Fruit fly (Drosophila melanogaster) whole organism, embryonic: Measurements from ENCODE around the gene Wdr62.
A peak's percentile ranks its signal among the peaks of the same experiment; 100 is the strongest.

Experiments
- Bdp1 ChIP-seq: fragments of 200-800 bp; sonication (Bioruptor generic); optimal IDR thresholded peaks from 3 replicates; lab custom pipeline; 2016; ENCODE audit warnings: missing biosample characterization, missing genetic modification characterization
- CG12299 ChIP-seq: fragments of 200-800 bp; sonication (Bioruptor generic); optimal IDR thresholded peaks from 2 replicates; lab custom pipeline; 2018; ENCODE audit warnings: missing biosample characterization, mild to moderate bottlenecking, missing genetic modification characterization
- CG12391 ChIP-seq: fragments of 200-800 bp; sonication (Bioruptor generic); optimal IDR thresholded peaks from 3 replicates; lab custom pipeline; 2018; ENCODE audit warnings: missing biosample characterization, mild to moderate bottlenecking, missing genetic modification characterization, moderate library complexity
- CG13123 ChIP-seq: fragments of 200-800 bp; sonication (Bioruptor generic); optimal IDR thresholded peaks from 2 replicates; lab custom pipeline; 2016; ENCODE audit warnings: missing biosample characterization, missing genetic modification characterization
- CG14441 ChIP-seq: fragments of 200-800 bp; sonication (Bioruptor generic); IDR thresholded peaks from 2 replicates; pipeline ENCODE4 v1.3.6; 2022; ENCODE audit warnings: missing biosample characterization, missing genetic modification characterization
- CG16815 ChIP-seq: fragments of 200-800 bp; sonication (Bioruptor generic); optimal IDR thresholded peaks from 3 replicates; lab custom pipeline; 2017; ENCODE audit warnings: missing biosample characterization, mild to moderate bottlenecking, missing genetic modification characterization
- CG17361 ChIP-seq: fragments of 200-800 bp; sonication (Bioruptor generic); IDR thresholded peaks from 3 replicates; pipeline ENCODE4 v1.3.6; 2022; ENCODE audit warnings: missing biosample characterization, missing genetic modification characterization
- CG17612 ChIP-seq: fragments of 200-800 bp; sonication (Bioruptor generic); IDR thresholded peaks from 2 replicates; pipeline ENCODE4 v1.3.6; 2022; ENCODE audit warnings: missing biosample characterization, missing genetic modification characterization
- CG18011 ChIP-seq: fragments of 200-800 bp; sonication (Bioruptor generic); optimal IDR thresholded peaks from 2 replicates; lab custom pipeline; 2017; ENCODE audit warnings: missing biosample characterization, missing genetic modification characterization, mild to moderate bottlenecking, moderate library complexity, missing genotype
- CG2889 ChIP-seq: fragments of 200-800 bp; sonication (Bioruptor generic); IDR thresholded peaks from 3 replicates; pipeline ENCODE4 v1.3.6; 2022; ENCODE audit warnings: missing biosample characterization, missing genetic modification characterization
- CG30403 ChIP-seq: fragments of 200-800 bp; sonication (Bioruptor generic); optimal IDR thresholded peaks from 3 replicates; lab custom pipeline; 2016; ENCODE audit warnings: missing biosample characterization, missing genetic modification characterization
- CG34422 ChIP-seq: fragments of 200-800 bp; sonication (Bioruptor generic); IDR thresholded peaks from 3 replicates; pipeline ENCODE4 v1.3.6; 2022; ENCODE audit warnings: missing biosample characterization, missing genetic modification characterization
- CG3847 ChIP-seq: fragments of 200-800 bp; sonication (Bioruptor generic); IDR thresholded peaks from 2 replicates; pipeline ENCODE4 v1.3.6; 2022; ENCODE audit warnings: missing biosample characterization, missing genetic modification characterization
- CG6254 ChIP-seq: fragments of 200-800 bp; sonication (Bioruptor generic); optimal IDR thresholded peaks from 3 replicates; lab custom pipeline; 2017; ENCODE audit warnings: mild to moderate bottlenecking, missing biosample characterization, missing genetic modification reagents, missing genetic modification characterization
- CG6689 ChIP-seq: fragments of 200-800 bp; sonication (Bioruptor generic); IDR thresholded peaks from 2 replicates; pipeline ENCODE4 v1.3.6; 2022; ENCODE audit warnings: missing biosample characterization, missing genetic modification characterization
- CG7839 ChIP-seq: fragments of 200-800 bp; sonication (Bioruptor generic); optimal IDR thresholded peaks from 3 replicates; lab custom pipeline; 2018; ENCODE audit warnings: missing biosample characterization, mild to moderate bottlenecking, missing genetic modification characterization, moderate library complexity
- CG7987 ChIP-seq: fragments of 200-800 bp; sonication (Bioruptor generic); optimal IDR thresholded peaks from 2 replicates; lab custom pipeline; 2018; ENCODE audit warnings: missing biosample characterization, mild to moderate bottlenecking, missing genetic modification characterization, moderate library complexity
- CG8290 ChIP-seq, 3 experiments: fragments of 200-800 bp; sonication (Bioruptor generic); optimal IDR thresholded peaks; 2 replicates each; lab custom pipeline; 2016 to 2019; ENCODE audit warnings: missing biosample characterization in 3 of 3, missing genetic modification characterization in 3 of 3, mild to moderate bottlenecking in 2 of 3, moderate library complexity in 1 of 3
- CG9817 ChIP-seq: fragments of 200-800 bp; sonication (Bioruptor generic); optimal IDR thresholded peaks from 2 replicates; lab custom pipeline; 2018; ENCODE audit warnings: missing biosample characterization, mild to moderate bottlenecking, missing genetic modification characterization, moderate library complexity
- Doc3 ChIP-seq: fragments of 200-800 bp; sonication (Bioruptor generic); IDR thresholded peaks from 3 replicates; pipeline ENCODE4 v1.3.6; 2022; ENCODE audit warnings: missing biosample characterization, missing genetic modification characterization; ENCODE audit not compliant: partially characterized antibody
- E2f1 ChIP-seq: fragments of 200-800 bp; sonication (Bioruptor generic); IDR thresholded peaks from 2 replicates; pipeline ENCODE4 v1.3.6; 2022; ENCODE audit warnings: missing biosample characterization, missing genetic modification characterization
- E2f2 ChIP-seq: fragments of 200-800 bp; sonication (Bioruptor generic); IDR thresholded peaks from 2 replicates; pipeline ENCODE4 v1.3.6; 2022; ENCODE audit warnings: missing biosample characterization, missing genetic modification characterization
- Ets97D ChIP-seq: fragments of 200-800 bp; sonication (Bioruptor generic); optimal IDR thresholded peaks from 3 replicates; lab custom pipeline; 2016; ENCODE audit warnings: missing biosample characterization, missing genetic modification characterization
- Fer2 ChIP-seq: fragments of 200-800 bp; sonication (Bioruptor generic); optimal IDR thresholded peaks from 2 replicates; lab custom pipeline; 2018; ENCODE audit warnings: missing biosample characterization, mild to moderate bottlenecking, missing genetic modification characterization, moderate library complexity
- Hey ChIP-seq: fragments of 200-800 bp; sonication (Bioruptor generic); optimal IDR thresholded peaks from 3 replicates; lab custom pipeline; 2018; ENCODE audit warnings: missing biosample characterization, mild to moderate bottlenecking, missing genetic modification characterization
- MBD-R2 ChIP-seq: fragments of 200-800 bp; sonication (Bioruptor generic); IDR thresholded peaks from 2 replicates; pipeline ENCODE4 v1.3.6; 2022; ENCODE audit warnings: missing biosample characterization, missing genetic modification characterization
- MTF-1 ChIP-seq: fragments of 200-800 bp; sonication (Bioruptor generic); optimal IDR thresholded peaks from 2 replicates; lab custom pipeline; 2018; ENCODE audit warnings: missing biosample characterization, mild to moderate bottlenecking, missing genetic modification characterization, borderline replicate concordance
- NC2β ChIP-seq: fragments of 200-800 bp; sonication (Bioruptor generic); optimal IDR thresholded peaks from 2 replicates; lab custom pipeline; 2016; ENCODE audit warnings: missing biosample characterization, missing genetic modification characterization
- NFAT ChIP-seq: fragments of 200-800 bp; sonication (Bioruptor generic); IDR thresholded peaks from 2 replicates; pipeline ENCODE4 v1.3.6; 2022; ENCODE audit warnings: missing biosample characterization, missing genetic modification characterization
- Rfx ChIP-seq: fragments of 200-800 bp; sonication (Bioruptor generic); IDR thresholded peaks from 2 replicates; pipeline ENCODE4 v1.3.6; 2022; ENCODE audit warnings: missing biosample characterization, missing genetic modification characterization
- Scr ChIP-seq: fragments of 200-800 bp; sonication (Bioruptor generic); IDR thresholded peaks from 2 replicates; pipeline ENCODE4 v1.3.6; 2022; ENCODE audit warnings: missing biosample characterization, missing genetic modification characterization; ENCODE audit not compliant: partially characterized antibody
- ab ChIP-seq: fragments of 200-800 bp; sonication (Bioruptor generic); optimal IDR thresholded peaks from 2 replicates; lab custom pipeline; 2016; ENCODE audit warnings: missing biosample characterization, missing genetic modification characterization
- chm ChIP-seq: fragments of 200-800 bp; sonication (Bioruptor generic); IDR thresholded peaks from 2 replicates; pipeline ENCODE4 v1.3.6; 2022; ENCODE audit warnings: missing biosample characterization, missing genetic modification characterization
- crol ChIP-seq: fragments of 200-800 bp; sonication (Bioruptor generic); IDR thresholded peaks from 2 replicates; pipeline ENCODE4 v1.3.6; 2022; ENCODE audit warnings: missing biosample characterization, missing genetic modification characterization
- dm ChIP-seq: fragments of 200-800 bp; sonication (Bioruptor generic); optimal IDR thresholded peaks from 3 replicates; lab custom pipeline; 2016; ENCODE audit warnings: missing biosample characterization, missing genetic modification characterization
- dysf ChIP-seq: fragments of 200-800 bp; sonication (Bioruptor generic); IDR thresholded peaks from 3 replicates; pipeline ENCODE4 v1.3.6; 2022; ENCODE audit warnings: missing biosample characterization, missing genetic modification characterization
- eve ChIP-seq, 2 experiments: fragments of >200 bp; optimal IDR thresholded peaks; 2 replicates each; lab custom pipeline; 2017; ENCODE audit warnings: missing biosample characterization in 2 of 2, missing genetic modification characterization in 2 of 2
- gfzf ChIP-seq: fragments of 200-800 bp; sonication (Bioruptor generic); optimal IDR thresholded peaks from 2 replicates; lab custom pipeline; 2016; ENCODE audit warnings: missing biosample characterization, mild to moderate bottlenecking, missing genetic modification characterization, moderate library complexity
- ind ChIP-seq: fragments of 200-800 bp; sonication (Bioruptor generic); optimal IDR thresholded peaks from 3 replicates; lab custom pipeline; 2016; ENCODE audit warnings: missing biosample characterization, missing genetic modification characterization
- kah ChIP-seq: fragments of 200-800 bp; sonication (Bioruptor generic); optimal IDR thresholded peaks from 2 replicates; lab custom pipeline; 2018; ENCODE audit warnings: missing biosample characterization, mild to moderate bottlenecking, missing genetic modification characterization
- prd ChIP-seq, 3 experiments: fragments of >200 bp in 2 of 3; fragments of 200-800 bp in 1 of 3; sonication (Bioruptor generic) in 1 of 3; optimal IDR thresholded peaks in 2 of 3; IDR thresholded peaks in 1 of 3; 2 replicates in 2 of 3; 3 replicates in 1 of 3; pipeline versions ENCODE4 v1.3.6 to Lab custom; 2017 to 2022; ENCODE audit warnings: missing biosample characterization in 1 of 3, missing genetic modification characterization in 1 of 3
- pzg ChIP-seq: fragments of 200-800 bp; sonication (Bioruptor generic); optimal IDR thresholded peaks from 3 replicates; lab custom pipeline; 2018; ENCODE audit warnings: missing biosample characterization, mild to moderate bottlenecking, missing genetic modification characterization, moderate library complexity
- row ChIP-seq: fragments of 200-800 bp; sonication (Bioruptor generic); IDR thresholded peaks from 3 replicates; pipeline ENCODE4 v1.3.6; 2022; ENCODE audit warnings: missing biosample characterization, missing genetic modification characterization
- tll ChIP-seq, 2 experiments: fragments of 200-800 bp in 1 of 2; fragments of >200 bp in 1 of 2; sonication (Bioruptor generic) in 1 of 2; optimal IDR thresholded peaks; 2 replicates each; lab custom pipeline; 2017 to 2019; ENCODE audit warnings: missing biosample characterization in 2 of 2, missing genetic modification characterization in 2 of 2, mild to moderate bottlenecking in 1 of 2, moderate library complexity in 1 of 2
- toy ChIP-seq: fragments of 200-800 bp; sonication (Bioruptor generic); IDR thresholded peaks from 2 replicates; pipeline ENCODE4 v1.3.6; 2022; ENCODE audit warnings: missing biosample characterization, missing genetic modification characterization
- vfl ChIP-seq: fragments of 200-800 bp; sonication (Bioruptor generic); optimal IDR thresholded peaks from 2 replicates; lab custom pipeline; 2016; ENCODE audit warnings: missing biosample characterization, missing genetic modification characterization
- zen ChIP-seq: fragments of 200-800 bp; sonication (Bioruptor generic); optimal IDR thresholded peaks from 3 replicates; lab custom pipeline; 2018; ENCODE audit warnings: missing biosample characterization, mild to moderate bottlenecking, missing genetic modification characterization, moderate library complexity
- zen2 ChIP-seq: fragments of 200-800 bp; sonication (Bioruptor generic); IDR thresholded peaks from 3 replicates; pipeline ENCODE4 v1.3.6; 2022; ENCODE audit warnings: missing biosample characterization, missing genetic modification characterization; ENCODE audit not compliant: partially characterized antibody
- zfh1 ChIP-seq: fragments of 200-800 bp; sonication (Bioruptor generic); IDR thresholded peaks from 3 replicates; pipeline ENCODE4 v1.3.6; 2022; ENCODE audit warnings: missing biosample characterization, missing genetic modification characterization

Gene Wdr62

dm6 chr2L:1980708-1981339, 96.4 kb downstream of the Wdr62 start, which contains the start of the genes CG15356 and CG15362 (continued):
- TF ChIP-seq MBD-R2 (GFP tag; lab: Robert Waterston, UW) (peak; percentile 84), ab (GFP tag; lab: Kevin White, UChicago) (no peak), Ets97D (GFP tag; lab: Kevin White, UChicago) (peak; percentile 86), CG13123 (GFP tag; lab: Kevin White, UChicago) (no peak), CG8290 (GFP tag; optimal IDR thresholded peaks at IDR 0.05; lab: Kevin White, UChicago) (peak; percentile 16), CG8290 (tag; optimal IDR thresholded peaks at IDR 0.05; lab: Kevin White, UChicago) (no peak), CG12391 (peak; percentile 61), CG30403 (GFP tag; lab: Kevin White, UChicago) (peak; percentile 45), CG14441 (GFP tag; lab: Robert Waterston, UW) (0 out of 2 replicates have a peak, but pooled peaks have one; percentile 8), Doc3 (GFP tag; lab: Robert Waterston, UW) (peak; percentile 95), CG12299 (tag; lab: Kevin White, UChicago) (no peak), Hey (tag; lab: Kevin White, UChicago) (no peak), Scr (GFP tag; lab: Robert Waterston, UW) (peak; percentile 99), zen (tag; lab: Kevin White, UChicago) (peak; percentile 7), CG6254 (GFP tag; lab: Kevin White, UChicago) (no peak), CG2889 (GFP tag; lab: Robert Waterston, UW) (no peak), row (GFP tag; lab: Robert Waterston, UW) (peak; percentile 78), dysf (GFP tag; lab: Robert Waterston, UW) (no peak), vfl (GFP tag; lab: Kevin White, UChicago) (peak; percentile 15), zen2 (GFP tag; lab: Robert Waterston, UW) (peak; percentile 98), Fer2 (tag; lab: Kevin White, UChicago) (peak; percentile 8), MTF-1 (GFP tag; lab: Kevin White, UChicago) (no peak), toy (no peak), CG17612 (GFP tag; lab: Robert Waterston, UW) (no peak), CG3847 (GFP tag; lab: Robert Waterston, UW) (peak; percentile 48), E2f2 (peak; percentile 73), pzg (GFP tag; lab: Kevin White, UChicago) (peak; percentile 82), CG6689 (0 out of 2 replicates have a peak, but pooled peaks have one; percentile 18), kah (GFP tag; lab: Kevin White, UChicago) (peak; percentile 53), CG7987 (GFP tag; lab: Kevin White, UChicago) (peak; percentile 34), E2f1 (no peak), CG16815 (no peak), chm (GFP tag; lab: Robert Waterston, UW) (no peak), tll (GFP tag; optimal IDR thresholded peaks at IDR 0.05; lab: Kevin White, UChicago) (no peak), Rfx (GFP tag; lab: Robert Waterston, UW) (peak; percentile 78), CG9817 (tag; lab: Kevin White, UChicago) (peak; percentile 26), Bdp1 (GFP tag; lab: Kevin White, UChicago) (peak; percentile 2), prd (optimal IDR thresholded peaks at IDR 0.05; lab: Kevin White, UChicago) (no peak), prd (GFP tag; IDR thresholded peaks at IDR 0.05; lab: Robert Waterston, UW) (peak; percentile 40; the same call in 1 of the 3 replicates), crol (GFP tag; lab: Robert Waterston, UW) (no peak), CG34422 (GFP tag; lab: Robert Waterston, UW) (0 out of 3 replicates have a peak, but pooled peaks have one; percentile 32), NFAT (GFP tag; lab: Robert Waterston, UW) (peak; percentile 71), NC2β (GFP tag; lab: Kevin White, UChicago) (no peak), CG7839 (tag; lab: Kevin White, UChicago) (no peak), CG17361 (peak; percentile 58; the same call in 1 of the 3 replicates), zfh1 (no peak), dm (no peak), CG18011 (GFP tag; lab: Kevin White, UChicago) (no peak), eve (GFP tag; optimal IDR thresholded peaks at IDR 0.05; lab: Kevin White, UChicago) (no peak), gfzf (peak; percentile 52), ind (GFP tag; lab: Kevin White, UChicago) (peak; percentile 22)
